Fruit fly (Drosophila melanogaster) whole organism, embryonic: ENCODE measurements around the gene CG16753.

ENCODE experiments used
- Asciz ChIP-seq: fragments of 200-800 bp; sonication (Bioruptor generic); optimal IDR thresholded peaks from 2 replicates; lab custom pipeline; 2017; ENCODE audit warnings: missing biosample characterization, mild to moderate bottlenecking, missing genetic modification characterization, missing genetic modification reagents
- Atf6 ChIP-seq: fragments of 200-800 bp; sonication (Bioruptor generic); IDR thresholded peaks from 2 replicates; pipeline ENCODE4 v1.3.6; 2022; ENCODE audit warnings: missing biosample characterization, missing genetic modification characterization
- Bteb2 ChIP-seq: fragments of 200-800 bp; sonication (Bioruptor generic); optimal IDR thresholded peaks from 2 replicates; lab custom pipeline; 2016; ENCODE audit warnings: missing biosample characterization, missing genetic modification characterization
- CG1024 ChIP-seq: fragments of 200-800 bp; sonication (Bioruptor generic); IDR thresholded peaks from 2 replicates; pipeline ENCODE4 v1.3.6; 2022; ENCODE audit warnings: missing biosample characterization, missing genetic modification characterization
- CG11085 ChIP-seq: fragments of 200-800 bp; sonication (Bioruptor generic); IDR thresholded peaks from 2 replicates; pipeline ENCODE4 v1.3.6; 2022; ENCODE audit warnings: missing biosample characterization, missing genetic modification characterization
- CG13894 ChIP-seq: fragments of 200-800 bp; sonication (Bioruptor generic); optimal IDR thresholded peaks from 3 replicates; lab custom pipeline; 2018; ENCODE audit warnings: missing biosample characterization, mild to moderate bottlenecking, missing genetic modification characterization, moderate library complexity
- CG14050 ChIP-seq: fragments of 200-800 bp; sonication (Bioruptor generic); IDR thresholded peaks from 3 replicates; pipeline ENCODE4 v1.3.6; 2022; ENCODE audit warnings: missing biosample characterization, missing genetic modification characterization
- CG14441 ChIP-seq: fragments of 200-800 bp; sonication (Bioruptor generic); IDR thresholded peaks from 2 replicates; pipeline ENCODE4 v1.3.6; 2022; ENCODE audit warnings: missing biosample characterization, missing genetic modification characterization
- CG14965 ChIP-seq: fragments of 200-800 bp; sonication (Bioruptor generic); optimal IDR thresholded peaks from 2 replicates; lab custom pipeline; 2016; ENCODE audit warnings: missing biosample characterization, missing genetic modification characterization, borderline replicate concordance
- CG15479 ChIP-seq: fragments of 200-800 bp; sonication (Bioruptor generic); optimal IDR thresholded peaks from 3 replicates; lab custom pipeline; 2019; ENCODE audit warnings: missing biosample characterization, mild to moderate bottlenecking, missing genetic modification characterization, moderate library complexity
- CG16779 ChIP-seq: fragments of 200-800 bp; sonication (Bioruptor generic); IDR thresholded peaks from 2 replicates; pipeline ENCODE4 v1.3.6; 2022; ENCODE audit warnings: missing biosample characterization, missing genetic modification characterization
- CG17802 ChIP-seq: fragments of 200-800 bp; sonication (Bioruptor generic); optimal IDR thresholded peaks from 2 replicates; lab custom pipeline; 2018; ENCODE audit warnings: missing biosample characterization, mild to moderate bottlenecking, missing genetic modification characterization, moderate library complexity
- CG17912 ChIP-seq: fragments of 200-800 bp; sonication (Bioruptor generic); optimal IDR thresholded peaks from 2 replicates; lab custom pipeline; 2018; ENCODE audit warnings: missing biosample characterization, mild to moderate bottlenecking, missing genetic modification characterization
- CG18476 ChIP-seq: fragments of 200-800 bp; sonication (Bioruptor generic); optimal IDR thresholded peaks from 2 replicates; lab custom pipeline; 2016; ENCODE audit warnings: missing biosample characterization, mild to moderate bottlenecking, missing genetic modification characterization
- CG18599 ChIP-seq: fragments of 200-800 bp; sonication (Bioruptor generic); optimal IDR thresholded peaks from 3 replicates; lab custom pipeline; 2017; ENCODE audit warnings: missing biosample characterization, missing genetic modification characterization, mild to moderate bottlenecking, moderate library complexity, missing genetic modification reagents
- CG18619 ChIP-seq: fragments of 200-800 bp; sonication (Bioruptor generic); optimal IDR thresholded peaks from 3 replicates; lab custom pipeline; 2017; ENCODE audit warnings: missing biosample characterization, mild to moderate bottlenecking, missing genetic modification characterization
- CG18764 ChIP-seq: fragments of 200-800 bp; sonication (Bioruptor generic); optimal IDR thresholded peaks from 3 replicates; lab custom pipeline; 2016; ENCODE audit warnings: missing biosample characterization, missing genetic modification characterization
- CG2712 ChIP-seq: fragments of 200-800 bp; optimal IDR thresholded peaks from 3 replicates; lab custom pipeline; 2019; ENCODE audit warnings: missing biosample characterization, mild to moderate bottlenecking, missing genetic modification characterization, moderate library complexity
- CG3838 ChIP-seq: fragments of 200-800 bp; sonication (Bioruptor generic); optimal IDR thresholded peaks from 3 replicates; lab custom pipeline; 2016; ENCODE audit warnings: missing biosample characterization, missing genetic modification characterization
- CG4282 ChIP-seq: fragments of 200-800 bp; sonication (Bioruptor generic); optimal IDR thresholded peaks from 2 replicates; lab custom pipeline; 2016; ENCODE audit warnings: missing biosample characterization, missing genetic modification characterization
- CG43689 ChIP-seq: fragments of 200-800 bp; sonication (Bioruptor generic); IDR thresholded peaks from 2 replicates; pipeline ENCODE4 v1.3.6; 2022; ENCODE audit warnings: missing biosample characterization, missing genetic modification characterization
- CG5953 ChIP-seq: fragments of 200-800 bp; sonication (Bioruptor generic); IDR thresholded peaks from 2 replicates; pipeline ENCODE4 v1.3.6; 2022; ENCODE audit warnings: missing biosample characterization, missing genetic modification characterization
- CG7839 ChIP-seq: fragments of 200-800 bp; sonication (Bioruptor generic); optimal IDR thresholded peaks from 3 replicates; lab custom pipeline; 2018; ENCODE audit warnings: missing biosample characterization, mild to moderate bottlenecking, missing genetic modification characterization, moderate library complexity
- CG8089 ChIP-seq: fragments of 200-800 bp; sonication (Bioruptor generic); optimal IDR thresholded peaks from 3 replicates; lab custom pipeline; 2016; ENCODE audit warnings: missing biosample characterization, missing genetic modification characterization
- ERR ChIP-seq: fragments of 200-800 bp; sonication (Bioruptor generic); optimal IDR thresholded peaks from 2 replicates; lab custom pipeline; 2016; ENCODE audit warnings: missing biosample characterization, missing genetic modification characterization
- Elba2 ChIP-seq: fragments of 200-800 bp; sonication (Bioruptor generic); optimal IDR thresholded peaks from 3 replicates; lab custom pipeline; 2016; ENCODE audit warnings: missing biosample characterization, missing genetic modification characterization
- Ets97D ChIP-seq: fragments of 200-800 bp; sonication (Bioruptor generic); optimal IDR thresholded peaks from 3 replicates; lab custom pipeline; 2016; ENCODE audit warnings: missing biosample characterization, missing genetic modification characterization
- Lpt ChIP-seq: fragments of >200 bp; optimal IDR thresholded peaks from 2 replicates; lab custom pipeline; 2018; ENCODE audit warnings: missing biosample characterization, missing genetic modification characterization
- Mes4 ChIP-seq: fragments of 200-800 bp; sonication (Bioruptor generic); optimal IDR thresholded peaks from 2 replicates; lab custom pipeline; 2016; ENCODE audit warnings: missing biosample characterization, missing genetic modification characterization
- Opbp ChIP-seq: fragments of 200-800 bp; sonication (Bioruptor generic); IDR thresholded peaks from 3 replicates; pipeline ENCODE4 v1.3.6; 2022; ENCODE audit warnings: missing biosample characterization, missing genetic modification characterization; ENCODE audit not compliant: partially characterized antibody
- Pdp1 ChIP-seq, 2 experiments: fragments of 200-800 bp; sonication (Bioruptor generic); optimal IDR thresholded peaks; 3 replicates each; lab custom pipeline; 2016; ENCODE audit warnings: missing biosample characterization in 2 of 2, missing genetic modification characterization in 2 of 2, mild to moderate bottlenecking in 1 of 2, moderate library complexity in 1 of 2
- abd-A ChIP-seq: fragments of 200-800 bp; sonication (Bioruptor generic); optimal IDR thresholded peaks from 3 replicates; lab custom pipeline; 2019; ENCODE audit warnings: missing biosample characterization, mild to moderate bottlenecking, missing genetic modification characterization, moderate library complexity
- cas ChIP-seq: fragments of 200-800 bp; sonication (Bioruptor generic); IDR thresholded peaks from 2 replicates; pipeline ENCODE4 v1.3.6; 2022; ENCODE audit warnings: missing biosample characterization, missing genetic modification characterization
- dysf ChIP-seq: fragments of 200-800 bp; sonication (Bioruptor generic); IDR thresholded peaks from 3 replicates; pipeline ENCODE4 v1.3.6; 2022; ENCODE audit warnings: missing biosample characterization, missing genetic modification characterization
- grau ChIP-seq: fragments of 200-800 bp; optimal IDR thresholded peaks from 3 replicates; lab custom pipeline; 2019; ENCODE audit warnings: missing biosample characterization, mild to moderate bottlenecking, missing genetic modification characterization, moderate library complexity
- jing ChIP-seq: fragments of 200-800 bp; sonication (Bioruptor generic); optimal IDR thresholded peaks from 2 replicates; lab custom pipeline; 2018; ENCODE audit warnings: missing biosample characterization, mild to moderate bottlenecking, missing genetic modification characterization
- kay ChIP-seq: fragments of 200-800 bp; sonication (Bioruptor generic); optimal IDR thresholded peaks from 2 replicates; lab custom pipeline; 2016; ENCODE audit warnings: missing biosample characterization, missing genetic modification characterization
- org-1 ChIP-seq: fragments of 200-800 bp; sonication (Bioruptor generic); optimal IDR thresholded peaks from 2 replicates; lab custom pipeline; 2017; ENCODE audit warnings: missing biosample characterization, missing genetic modification characterization
- pb ChIP-seq: fragments of 200-800 bp; sonication (Bioruptor generic); optimal IDR thresholded peaks from 3 replicates; lab custom pipeline; 2016; ENCODE audit warnings: missing biosample characterization, missing genetic modification characterization
- peb ChIP-seq: fragments of 200-800 bp; sonication (Bioruptor generic); IDR thresholded peaks from 2 replicates; pipeline ENCODE4 v1.3.6; 2022; ENCODE audit warnings: missing biosample characterization, missing genetic modification characterization
- rib ChIP-seq: fragments of 200-800 bp; sonication (Bioruptor generic); IDR thresholded peaks from 2 replicates; pipeline ENCODE4 v1.3.6; 2022; ENCODE audit warnings: missing biosample characterization, missing genetic modification characterization
- run ChIP-seq: fragments of 200-800 bp; sonication (Bioruptor generic); optimal IDR thresholded peaks from 3 replicates; lab custom pipeline; 2018; ENCODE audit warnings: missing biosample characterization, mild to moderate bottlenecking, missing genetic modification characterization
- scrt ChIP-seq: fragments of 200-800 bp; sonication (Bioruptor generic); optimal IDR thresholded peaks from 2 replicates; lab custom pipeline; 2018; ENCODE audit warnings: missing biosample characterization, mild to moderate bottlenecking, missing genetic modification characterization, moderate library complexity
- sens-2 ChIP-seq: fragments of 200-800 bp; sonication (Bioruptor generic); IDR thresholded peaks from 2 replicates; pipeline ENCODE4 v1.3.6; 2022; ENCODE audit warnings: missing biosample characterization, missing genetic modification characterization
- shn ChIP-seq: fragments of 200-800 bp; sonication (Bioruptor generic); optimal IDR thresholded peaks from 3 replicates; lab custom pipeline; 2016; ENCODE audit warnings: missing biosample characterization, missing genetic modification characterization
- stwl ChIP-seq: fragments of 200-800 bp; sonication (Bioruptor generic); optimal IDR thresholded peaks from 3 replicates; lab custom pipeline; 2018; ENCODE audit warnings: missing biosample characterization, mild to moderate bottlenecking, missing genetic modification characterization, moderate library complexity
- wek ChIP-seq: fragments of 200-800 bp; sonication (Bioruptor generic); optimal IDR thresholded peaks from 3 replicates; lab custom pipeline; 2018; ENCODE audit warnings: missing biosample characterization, mild to moderate bottlenecking, missing genetic modification characterization, moderate library complexity
- zen ChIP-seq: fragments of 200-800 bp; sonication (Bioruptor generic); optimal IDR thresholded peaks from 3 replicates; lab custom pipeline; 2018; ENCODE audit warnings: missing biosample characterization, mild to moderate bottlenecking, missing genetic modification characterization, moderate library complexity
- zf30C ChIP-seq: fragments of 200-800 bp; sonication (Bioruptor generic); optimal IDR thresholded peaks from 3 replicates; lab custom pipeline; 2018; ENCODE audit warnings: missing biosample characterization, mild to moderate bottlenecking, missing genetic modification characterization

The CG16753 gene

dm6 chr3L:3090581-3091345 is 35.9 kb downstream of the CG16753 start (continued):
- TF ChIP-seq sens-2 (GFP tag; lab: Robert Waterston, UW) (peak; percentile 30; the same call in 1 of the 2 replicates), grau (tag; lab: Kevin White, UChicago) (peak; percentile 55), Atf6 (GFP tag; lab: Robert Waterston, UW) (peak; percentile 69), Ets97D (GFP tag; lab: Kevin White, UChicago) (no peak), stwl (tag; lab: Kevin White, UChicago) (no peak), CG14965 (GFP tag; lab: Kevin White, UChicago) (no peak), CG5953 (GFP tag; lab: Robert Waterston, UW) (no peak), CG14050 (GFP tag; lab: Robert Waterston, UW) (no peak), CG17802 (no peak), Mes4 (GFP tag; lab: Kevin White, UChicago) (no peak), CG1024 (GFP tag; lab: Robert Waterston, UW) (peak; percentile 67), CG16779 (GFP tag; lab: Robert Waterston, UW) (peak; percentile 36; the same call in 1 of the 2 replicates), CG17912 (GFP tag; lab: Kevin White, UChicago) (no peak), CG7839 (peak; percentile 58), CG43689 (no peak), jing (no peak), CG8089 (GFP tag; lab: Kevin White, UChicago) (peak; percentile 34), shn (peak; percentile 50), peb (GFP tag; lab: Robert Waterston, UW) (0 out of 2 replicates have a peak, but pooled peaks have one; percentile 9), CG18599 (GFP tag; lab: Kevin White, UChicago) (peak; percentile 31), CG11085 (GFP tag; lab: Robert Waterston, UW) (0 out of 2 replicates have a peak, but pooled peaks have one; percentile 19), Opbp (GFP tag; lab: Robert Waterston, UW) (peak; percentile 67; the same call in 2 of the 3 replicates), kay (GFP tag; lab: Kevin White, UChicago) (peak; percentile 31), wek (GFP tag; lab: Kevin White, UChicago) (no peak), ERR (GFP tag; lab: Kevin White, UChicago) (peak; percentile 30), CG15479 (GFP tag; lab: Kevin White, UChicago) (no peak), run (tag; lab: Kevin White, UChicago) (no peak), CG13894 (tag; lab: Kevin White, UChicago) (peak; percentile 88), scrt (GFP tag; lab: Kevin White, UChicago) (peak; percentile 76), dysf (GFP tag; lab: Robert Waterston, UW) (peak; percentile 17; the same call in 1 of the 3 replicates), Pdp1 (GFP tag; optimal IDR thresholded peaks at IDR 0.05; lab: Kevin White, UChicago) (peak; percentile 34 to 38), CG18764 (GFP tag; lab: Kevin White, UChicago) (peak; percentile 49), Bteb2 (peak; percentile 30), CG3838 (no peak), rib (GFP tag; lab: Robert Waterston, UW) (peak; percentile 51; the same call in 1 of the 2 replicates), CG14441 (GFP tag; lab: Robert Waterston, UW) (no peak), Elba2 (GFP tag; lab: Kevin White, UChicago) (no peak), zf30C (GFP tag; lab: Kevin White, UChicago) (peak; percentile 46), CG2712 (peak; percentile 54), CG18619 (GFP tag; lab: Kevin White, UChicago) (no peak), CG4282 (GFP tag; lab: Kevin White, UChicago) (no peak), zen (peak; percentile 48), abd-A (peak; percentile 97), Lpt (no peak), pb (GFP tag; lab: Kevin White, UChicago) (no peak), org-1 (GFP tag; lab: Kevin White, UChicago) (no peak), Asciz (peak; percentile 40), CG18476 (peak; percentile 5), cas (GFP tag; lab: Robert Waterston, UW) (peak; percentile 45; the same call in 1 of the 2 replicates)
